Fruit fly (Drosophila melanogaster): Measurements from ENCODE around the gene CG6244.

CG6244 gene

DNA sequence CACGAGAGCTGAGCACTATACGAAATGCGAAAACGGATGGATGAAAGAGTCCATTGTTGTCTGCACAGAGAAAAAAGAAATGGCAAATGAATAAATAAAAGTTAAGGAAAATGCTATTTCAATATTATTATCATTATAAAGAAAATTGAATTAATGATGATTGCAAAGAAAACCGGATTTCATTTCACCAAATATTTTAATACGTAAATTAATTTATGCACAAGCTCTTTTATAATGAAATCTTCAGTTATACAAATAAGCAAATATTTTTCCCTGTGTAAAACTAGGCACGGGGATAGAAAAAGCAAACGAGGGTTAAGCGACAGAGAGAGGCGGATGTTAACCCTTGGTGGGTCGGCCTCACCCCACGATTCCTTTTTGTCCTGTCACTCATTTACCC is 20.7 kb upstream of the CG6244 start (continued):
- no peak for TF ChIP-seq stwl (tag; optimal IDR thresholded peaks at IDR 0.05)
- peak; percentile 4 for TF ChIP-seq CG8281 (tag; optimal IDR thresholded peaks at IDR 0.05)
- no peak for TF ChIP-seq CG9876 (GFP tag; optimal IDR thresholded peaks at IDR 0.05)
- no peak for TF ChIP-seq schlank (tag; optimal IDR thresholded peaks at IDR 0.05)
- TF ChIP-seq Blimp-1 (GFP tag; optimal IDR thresholded peaks at IDR 0.05) = peak; percentile 74
- no peak for TF ChIP-seq vfl (GFP tag; optimal IDR thresholded peaks at IDR 0.05)
- TF ChIP-seq CG15011 (GFP tag; optimal IDR thresholded peaks at IDR 0.05) = peak; percentile 8
- TF ChIP-seq CG6254 (GFP tag; optimal IDR thresholded peaks at IDR 0.05) = peak; percentile 31
- TF ChIP-seq aop (GFP tag; IDR thresholded peaks at IDR 0.05) = no peak
- TF ChIP-seq unc-4 (GFP tag; IDR thresholded peaks at IDR 0.05; ENCODE audit: partially characterized antibody) = no peak
- TF ChIP-seq knrl (GFP tag; IDR thresholded peaks at IDR 0.05; ENCODE audit: partially characterized antibody) = no peak
- TF ChIP-seq CG7357 (GFP tag; IDR thresholded peaks at IDR 0.05) = 0 out of 3 replicates have a peak, but pooled peaks have one; percentile 21
- TF ChIP-seq fd96Cb (tag; optimal IDR thresholded peaks at IDR 0.05) = peak; percentile 53
- 0 out of 2 replicates have a peak, but pooled peaks have one; percentile 14 for TF ChIP-seq esg (GFP tag; conservative IDR thresholded peaks at IDR 0.05)
- TF ChIP-seq kni (GFP tag; optimal IDR thresholded peaks at IDR 0.05) = no peak
- TF ChIP-seq CG12391 (tag; optimal IDR thresholded peaks at IDR 0.05) = peak; percentile 77
- TF ChIP-seq Jarid2 (GFP tag; optimal IDR thresholded peaks at IDR 0.05) = peak; percentile 19
- TF ChIP-seq CG11560 (tag; IDR thresholded peaks at IDR 0.05) = no peak
- TF ChIP-seq CG17328 (GFP tag; IDR thresholded peaks at IDR 0.05) = peak; percentile 51; the same call in 1 of the 2 replicates
- peak; percentile 90 for TF ChIP-seq zen (tag; optimal IDR thresholded peaks at IDR 0.05)
- no peak for TF ChIP-seq CG11085 (GFP tag; IDR thresholded peaks at IDR 0.05)
- TF ChIP-seq CG7556 (GFP tag; optimal IDR thresholded peaks at IDR 0.05) = peak; percentile 77
- peak; percentile 61 for TF ChIP-seq Ets65A (GFP tag)
- TF ChIP-seq lab (GFP tag; optimal IDR thresholded peaks at IDR 0.05) = peak; percentile 57
- TF ChIP-seq ERR (GFP tag; optimal IDR thresholded peaks at IDR 0.05) = no peak
- peak; percentile 44 for TF ChIP-seq Chrac-16 (GFP tag; optimal IDR thresholded peaks at IDR 0.05)
- peak in 1 of 2 experiments; percentile 3 for TF ChIP-seq Hr78 (GFP tag; optimal IDR thresholded peaks at IDR 0.05)
- TF ChIP-seq D19B (GFP tag; optimal IDR thresholded peaks at IDR 0.05) = no peak
- no peak for TF ChIP-seq mirr (GFP tag; optimal IDR thresholded peaks at IDR 0.05)
- TF ChIP-seq CG2678 (tag; optimal IDR thresholded peaks at IDR 0.05) = peak; percentile 74
- no peak for TF ChIP-seq Nf-YC (tag; optimal IDR thresholded peaks at IDR 0.05)
- peak; percentile 31 for TF ChIP-seq CG16815 (GFP tag; optimal IDR thresholded peaks at IDR 0.05)
- TF ChIP-seq ttk (GFP tag; IDR thresholded peaks at IDR 0.05) = 0 out of 2 replicates have a peak, but pooled peaks have one; percentile 17
- peak; percentile 67 for TF ChIP-seq sens (GFP tag)
- no peak for TF ChIP-seq prd (optimal IDR thresholded peaks at IDR 0.05)
- peak; percentile 81; the same call in 2 of the 3 replicates for TF ChIP-seq prd (GFP tag; IDR thresholded peaks at IDR 0.05)
- TF ChIP-seq Hand (GFP tag; optimal IDR thresholded peaks at IDR 0.05) = no peak
- TF ChIP-seq CG3726 (GFP tag; IDR thresholded peaks at IDR 0.05) = no peak
- no peak for TF ChIP-seq CG1832 (GFP tag; optimal IDR thresholded peaks at IDR 0.05)
- TF ChIP-seq CG7372 (GFP tag; IDR thresholded peaks at IDR 0.05) = no peak
- peak; percentile 79 for TF ChIP-seq CG10267 (tag; optimal IDR thresholded peaks at IDR 0.05)
- peak; percentile 59 for TF ChIP-seq nerfin-1 (tag; optimal IDR thresholded peaks at IDR 0.05)
- TF ChIP-seq eve (GFP tag; optimal IDR thresholded peaks at IDR 0.05) = peak in 1 of 2 experiments; percentile 73
- TF ChIP-seq phol (tag; optimal IDR thresholded peaks at IDR 0.05) = peak; percentile 74
- TF ChIP-seq lola (GFP tag; optimal IDR thresholded peaks at IDR 0.05) = peak in 1 of 3 experiments; percentile 85
- TF ChIP-seq Kr (GFP tag; optimal IDR thresholded peaks at IDR 0.05) = peak; percentile 50
- peak; percentile 59 for TF ChIP-seq CG17359 (tag; optimal IDR thresholded peaks at IDR 0.05)
- peak; percentile 77 for TF ChIP-seq CG15696 (tag; optimal IDR thresholded peaks at IDR 0.05)
- no peak for TF ChIP-seq CG8290 (GFP tag; optimal IDR thresholded peaks at IDR 0.05)
- TF ChIP-seq CG8290 (tag; optimal IDR thresholded peaks at IDR 0.05) = no peak

Measured in whole organism, embryonic.